Worm (Caenorhabditis elegans) whole organism, L3 larva: ENCODE results near the gene T08G5.3.
A peak's percentile ranks its signal among the peaks of the same experiment; 100 is the strongest.

ENCODE experiments used
- R02D3.7 ChIP-seq: fragments of 150-350 bp; optimal IDR thresholded peaks from 2 replicates; lab custom pipeline; 2014; ENCODE audit warnings: missing biosample characterization, missing genetic modification characterization
- ZK546.5 ChIP-seq: sonication (generic microtip); optimal IDR thresholded peaks from 2 replicates; lab custom pipeline; 2017; ENCODE audit warnings: missing biosample characterization, missing genetic modification characterization
- aly-2 ChIP-seq: fragments of 150-350 bp; optimal IDR thresholded peaks from 2 replicates; lab custom pipeline; 2014; ENCODE audit warnings: missing biosample characterization, missing genetic modification characterization
- ama-1 ChIP-seq: fragments of 150-350 bp; optimal IDR thresholded peaks from 2 replicates; lab custom pipeline; 2018
- ceh-16 ChIP-seq: sonication (generic microtip); optimal IDR thresholded peaks from 2 replicates; lab custom pipeline; 2017; ENCODE audit warnings: missing biosample characterization, missing genetic modification characterization
- ceh-28 ChIP-seq: fragments of 150-350 bp; optimal IDR thresholded peaks from 2 replicates; lab custom pipeline; 2014; ENCODE audit warnings: missing biosample characterization, missing genetic modification reagents, missing genetic modification characterization
- ceh-82 ChIP-seq: fragments of 150-350 bp; optimal IDR thresholded peaks from 2 replicates; lab custom pipeline; 2014; ENCODE audit warnings: missing biosample characterization, missing genetic modification characterization
- daf-12 ChIP-seq: fragments of 150-350 bp; optimal IDR thresholded peaks from 2 replicates; lab custom pipeline; 2014; ENCODE audit warnings: missing biosample characterization, missing genetic modification reagents, missing genetic modification characterization
- egl-5 ChIP-seq: fragments of 150-350 bp; optimal IDR thresholded peaks from 2 replicates; lab custom pipeline; 2017; ENCODE audit warnings: missing biosample characterization, missing genetic modification reagents, missing genetic modification characterization, inconsistent platforms
- elt-1 ChIP-seq: fragments of 150-350 bp; optimal IDR thresholded peaks from 2 replicates; lab custom pipeline; 2014; ENCODE audit warnings: missing biosample characterization, missing genetic modification characterization
- elt-2 ChIP-seq: sonication (generic microtip); optimal IDR thresholded peaks from 2 replicates; lab custom pipeline; 2016; ENCODE audit warnings: missing genetic modification reagents, mild to moderate bottlenecking, missing genetic modification characterization, missing compliant biosample characterization
- eor-1 ChIP-seq, 2 experiments: fragments of 150-350 bp; optimal IDR thresholded peaks; 2 replicates each; lab custom pipeline; 2014 to 2018; ENCODE audit warnings: missing biosample characterization in 2 of 2, missing genetic modification characterization in 2 of 2
- fkh-10 ChIP-seq: sonication (generic microtip); optimal IDR thresholded peaks from 2 replicates; lab custom pipeline; 2017; ENCODE audit warnings: missing biosample characterization, missing genetic modification reagents, missing genetic modification characterization
- fos-1 ChIP-seq: fragments of 150-350 bp; optimal IDR thresholded peaks from 2 replicates; lab custom pipeline; 2014; ENCODE audit warnings: missing biosample characterization, missing genetic modification characterization
- hmg-11 ChIP-seq: sonication (generic microtip); optimal IDR thresholded peaks from 2 replicates; lab custom pipeline; 2016; ENCODE audit warnings: missing genetic modification characterization, missing compliant biosample characterization
- jun-1 ChIP-seq: fragments of 150-350 bp; optimal IDR thresholded peaks from 2 replicates; lab custom pipeline; 2014; ENCODE audit warnings: missing biosample characterization, missing genetic modification reagents, missing genetic modification characterization
- lin-15B ChIP-seq: fragments of 150-350 bp; optimal IDR thresholded peaks from 2 replicates; lab custom pipeline; 2014; ENCODE audit warnings: missing biosample characterization, missing genetic modification characterization
- lin-39 ChIP-seq: fragments of 150-350 bp; optimal IDR thresholded peaks from 2 replicates; lab custom pipeline; 2018; ENCODE audit warnings: missing biosample characterization, missing genetic modification reagents, missing genetic modification characterization
- lsy-12 ChIP-seq: sonication (generic microtip); optimal IDR thresholded peaks from 2 replicates; lab custom pipeline; 2016; ENCODE audit warnings: mild to moderate bottlenecking, missing genetic modification characterization, missing compliant biosample characterization
- mdl-1 ChIP-seq: fragments of 150-350 bp; optimal IDR thresholded peaks from 2 replicates; lab custom pipeline; 2014; ENCODE audit warnings: missing biosample characterization, missing genetic modification characterization
- mml-1 ChIP-seq: fragments of 150-350 bp; sonication (generic microtip); optimal IDR thresholded peaks from 3 replicates; lab custom pipeline; 2014; ENCODE audit warnings: missing biosample characterization, missing genetic modification characterization
- nfya-1 ChIP-seq: sonication (generic microtip); optimal IDR thresholded peaks from 2 replicates; lab custom pipeline; 2017; ENCODE audit warnings: missing genetic modification characterization, mild to moderate bottlenecking, missing compliant biosample characterization, antibody characterized with exemption, moderate library complexity; ENCODE audit not compliant: insufficient read depth
- nhr-11 ChIP-seq: fragments of 150-350 bp; optimal IDR thresholded peaks from 2 replicates; lab custom pipeline; 2014; ENCODE audit warnings: missing biosample characterization, missing genetic modification characterization
- nhr-12 ChIP-seq: fragments of 150-350 bp; optimal IDR thresholded peaks from 2 replicates; lab custom pipeline; 2014; ENCODE audit warnings: missing biosample characterization, missing genetic modification characterization
- nhr-23 ChIP-seq: fragments of 150-350 bp; optimal IDR thresholded peaks from 2 replicates; lab custom pipeline; 2014; ENCODE audit warnings: missing biosample characterization, missing genetic modification reagents, missing genetic modification characterization
- nhr-237 ChIP-seq: fragments of 150-350 bp; optimal IDR thresholded peaks from 2 replicates; lab custom pipeline; 2014; ENCODE audit warnings: missing biosample characterization, missing genetic modification characterization
- nhr-25 ChIP-seq: sonication (generic microtip); optimal IDR thresholded peaks from 2 replicates; lab custom pipeline; 2017; ENCODE audit warnings: missing biosample characterization, missing genetic modification characterization
- nhr-28 ChIP-seq: fragments of 150-350 bp; optimal IDR thresholded peaks from 2 replicates; lab custom pipeline; 2014; ENCODE audit warnings: missing biosample characterization, missing genetic modification characterization
- nhr-43 ChIP-seq: sonication (generic microtip); optimal IDR thresholded peaks from 2 replicates; lab custom pipeline; 2016; ENCODE audit warnings: mild to moderate bottlenecking, missing genetic modification characterization, missing compliant biosample characterization; ENCODE audit not compliant: poor library complexity, severe bottlenecking
- nhr-67 ChIP-seq: fragments of 150-350 bp; optimal IDR thresholded peaks from 2 replicates; lab custom pipeline; 2014; ENCODE audit warnings: missing biosample characterization, missing genetic modification characterization
- nhr-76 ChIP-seq: fragments of 150-350 bp; sonication (generic microtip); optimal IDR thresholded peaks from 5 replicates; lab custom pipeline; 2014; ENCODE audit warnings: missing biosample characterization, missing genetic modification characterization
- nhr-77 ChIP-seq: fragments of 150-350 bp; optimal IDR thresholded peaks from 2 replicates; lab custom pipeline; 2014; ENCODE audit warnings: missing biosample characterization, missing genetic modification characterization
- pha-4 ChIP-seq: fragments of 150-350 bp; optimal IDR thresholded peaks from 2 replicates; lab custom pipeline; 2014; ENCODE audit warnings: missing biosample characterization, missing genetic modification reagents, missing genetic modification characterization
- pqm-1 ChIP-seq: fragments of 150-350 bp; optimal IDR thresholded peaks from 2 replicates; lab custom pipeline; 2017; ENCODE audit warnings: missing biosample characterization, missing genetic modification characterization, inconsistent platforms
- snpc-4 ChIP-seq: fragments of 150-350 bp; optimal IDR thresholded peaks from 2 replicates; lab custom pipeline; 2014; ENCODE audit warnings: missing biosample characterization, missing genetic modification characterization
- tbx-2 ChIP-seq: sonication (generic microtip); optimal IDR thresholded peaks from 2 replicates; lab custom pipeline; 2016; ENCODE audit warnings: mild to moderate bottlenecking, missing genetic modification characterization, missing compliant biosample characterization
- unc-62 ChIP-seq: fragments of 150-350 bp; sonication (generic microtip); optimal IDR thresholded peaks from 4 replicates; lab custom pipeline; 2014; ENCODE audit warnings: missing biosample characterization, missing genetic modification reagents, missing genetic modification characterization

Gene T08G5.3

ce11 chrV:14033649-14034048 is 6.4 kb upstream of the T08G5.3 start, which contains the start of gene ins-10:
Gene ins-10, plus strand, starts transcription at chrV:14033949.
- no peak for TF ChIP-seq lin-15B (tag; lab: Kevin White, UChicago)
- no peak for TF ChIP-seq fos-1
- TF ChIP-seq fkh-10 (GFP tag; lab: Kevin White, UChicago), result no peak
- TF ChIP-seq unc-62 (GFP tag; lab: Kevin White, UChicago), result no peak
- TF ChIP-seq ceh-82, result no peak
- no peak for TF ChIP-seq lin-39 (tag; lab: Kevin White, UChicago)
- TF ChIP-seq ama-1 (lab: Kevin White, UChicago), result no peak
- no peak for TF ChIP-seq ceh-28 (tag; lab: Kevin White, UChicago)
- no peak for TF ChIP-seq ceh-16 (tag; lab: Kevin White, UChicago)
- TF ChIP-seq nhr-12 (tag; lab: Kevin White, UChicago), result no peak
- no peak for TF ChIP-seq snpc-4 (tag; lab: Kevin White, UChicago)

- peak; percentile 14 for TF ChIP-seq nhr-23 (tag; lab: Kevin White, UChicago)
- peak; percentile 94 for TF ChIP-seq snpc-4 (tag; lab: Kevin White, UChicago)
- peak; percentile 28 for TF ChIP-seq nfya-1 (tag; lab: Kevin White, UChicago)
- TF ChIP-seq mml-1 (tag; lab: Kevin White, UChicago), result no peak
- no peak for TF ChIP-seq pha-4 (tag; lab: Kevin White, UChicago)
- no peak for TF ChIP-seq aly-2
- peak; percentile 71 for TF ChIP-seq lsy-12
- TF ChIP-seq R02D3.7 (tag; lab: Kevin White, UChicago), result peak; percentile 21
- peak; percentile 24 for TF ChIP-seq pqm-1 (tag; lab: Kevin White, UChicago)
- TF ChIP-seq tbx-2 (tag; lab: Kevin White, UChicago), result peak; percentile 40
- no peak for TF ChIP-seq jun-1
- TF ChIP-seq mdl-1, result no peak
- no peak for TF ChIP-seq ZK546.5 (tag; lab: Kevin White, UChicago)
- TF ChIP-seq ama-1 (lab: Kevin White, UChicago), result peak; percentile 94
- TF ChIP-seq ceh-82, result no peak
- TF ChIP-seq elt-2, result peak; percentile 61
- TF ChIP-seq nhr-77, result peak; percentile 23
- no peak for TF ChIP-seq fos-1
- TF ChIP-seq lin-15B (tag; lab: Kevin White, UChicago), result peak; percentile 22
- TF ChIP-seq ceh-28 (tag; lab: Kevin White, UChicago), result peak; percentile 37
- TF ChIP-seq nhr-237, result no peak
- no peak for TF ChIP-seq unc-62 (GFP tag; lab: Kevin White, UChicago)
- TF ChIP-seq ceh-16 (tag; lab: Kevin White, UChicago), result no peak
- TF ChIP-seq elt-1, result no peak
- peak; percentile 78 for TF ChIP-seq nhr-43 (tag; lab: Kevin White, UChicago)
These were observed 1.0 kb upstream of the T08G5.3 start for ce11 chrV:14028256-14028743.

DNA sequence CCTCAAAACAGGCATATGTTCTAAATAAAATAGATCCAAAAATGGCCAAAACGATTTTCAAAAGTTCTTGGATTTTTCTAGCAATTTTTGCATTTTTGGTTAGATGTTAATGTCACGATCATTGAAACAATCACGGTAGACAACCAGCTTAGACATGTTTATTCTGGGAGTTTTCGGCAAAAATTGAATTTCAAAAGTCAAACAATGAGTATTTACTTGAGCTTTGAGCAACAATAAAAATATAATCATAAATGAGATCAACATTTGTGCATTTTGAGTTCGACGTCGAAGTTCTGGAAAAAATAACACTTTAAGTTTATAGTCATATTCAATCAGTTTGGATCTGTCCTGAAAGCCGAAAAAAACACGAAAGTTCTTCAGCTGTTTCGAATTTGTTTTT is 1.1 kb downstream of the T08G5.3 start, which contains the start of gene T08G5.2:
Gene T08G5.2, minus strand, starts transcription at position 101 of the 400 bp plus-strand sequence.
- TF ChIP-seq fos-1, result no peak
- no peak for TF ChIP-seq lin-39 (tag; lab: Kevin White, UChicago)
- no peak for TF ChIP-seq nhr-12 (tag; lab: Kevin White, UChicago)
- TF ChIP-seq nhr-67 (tag; lab: Kevin White, UChicago), result no peak
- TF ChIP-seq nhr-76 (tag; lab: Kevin White, UChicago), result no peak
- no peak for TF ChIP-seq nhr-23 (tag; lab: Kevin White, UChicago)
- TF ChIP-seq lsy-12, result no peak
- no peak for TF ChIP-seq nhr-28 (tag; lab: Kevin White, UChicago)
- no peak for TF ChIP-seq R02D3.7 (tag; lab: Kevin White, UChicago)
- TF ChIP-seq ZK546.5 (tag; lab: Kevin White, UChicago), result no peak
- TF ChIP-seq aly-2, result no peak
- no peak for TF ChIP-seq nhr-77
- no peak for TF ChIP-seq egl-5 (tag; lab: Kevin White, UChicago)
- TF ChIP-seq nhr-25 (tag; lab: Kevin White, UChicago), result no peak
- no peak for TF ChIP-seq daf-12 (tag; lab: Kevin White, UChicago)
- no peak for TF ChIP-seq mml-1 (tag; lab: Kevin White, UChicago)

ce11 chrV:14023074-14023473 is 4.2 kb downstream of the T08G5.3 start, which contains the start of gene T08G5.15:
Gene T08G5.15, minus strand, starts transcription at chrV:14023174.
- no peak for TF ChIP-seq daf-12 (tag; lab: Kevin White, UChicago)
- no peak for TF ChIP-seq nhr-11 (tag; lab: Kevin White, UChicago)
- no peak for TF ChIP-seq ceh-16 (tag; lab: Kevin White, UChicago)
- no peak for TF ChIP-seq eor-1 (tag; optimal IDR thresholded peaks at IDR 0.05; lab: Kevin White, UChicago)
- no peak for TF ChIP-seq jun-1
- TF ChIP-seq hmg-11 (tag; lab: Kevin White, UChicago), result no peak
- no peak for TF ChIP-seq lsy-12
- TF ChIP-seq nhr-23 (tag; lab: Kevin White, UChicago), result no peak
- TF ChIP-seq snpc-4 (tag; lab: Kevin White, UChicago), result no peak
- TF ChIP-seq nfya-1 (tag; lab: Kevin White, UChicago), result no peak
- no peak for TF ChIP-seq nhr-12 (tag; lab: Kevin White, UChicago)
- TF ChIP-seq ceh-82, result no peak
